Worm (Caenorhabditis elegans) whole organism, L4 larva: Measurements from ENCODE around the gene srlf-15.
A peak's percentile ranks its signal among the peaks of the same experiment; 100 is the strongest.

Source experiments
- T20F7.1 ChIP-seq: fragments of 200-800 bp; sonication (Bioruptor generic); optimal IDR thresholded peaks from 2 replicates; lab custom pipeline; 2018; ENCODE audit warnings: mild to moderate bottlenecking, missing genetic modification characterization, missing compliant biosample characterization
- Y105C5A.15 ChIP-seq: fragments of 200-800 bp; sonication (Bioruptor generic); IDR thresholded peaks from 2 replicates; pipeline ENCODE4 v1.3.6; 2022; ENCODE audit warnings: missing genetic modification characterization, missing compliant biosample characterization
- Y48G9A.11 ChIP-seq: fragments of 200-800 bp; sonication (Bioruptor generic); IDR thresholded peaks from 2 replicates; pipeline ENCODE4 v1.3.6; 2022; ENCODE audit warnings: missing genetic modification reagents, missing genetic modification characterization, missing compliant biosample characterization
- ZK337.2 ChIP-seq: fragments of 200-800 bp; sonication (Bioruptor generic); IDR thresholded peaks from 2 replicates; pipeline ENCODE4 v1.3.6; 2022; ENCODE audit warnings: missing genetic modification reagents, missing genetic modification characterization, missing compliant biosample characterization
- aha-1 ChIP-seq: fragments of 150-350 bp; peaks from one replicate; lab custom pipeline; 2014; ENCODE audit warnings: missing biosample characterization, missing genetic modification characterization
- ama-1 ChIP-seq: fragments of 150-350 bp; optimal IDR thresholded peaks from 2 replicates; lab custom pipeline; 2014; ENCODE audit warnings: inconsistent platforms, mixed read lengths
- ctbp-1 ChIP-seq: fragments of 200-800 bp; sonication (Bioruptor generic); IDR thresholded peaks from 2 replicates; pipeline ENCODE4 v1.3.6; 2022; ENCODE audit warnings: missing genetic modification reagents, missing genetic modification characterization, missing compliant biosample characterization
- daf-19 ChIP-seq: fragments of 200-800 bp; sonication (Bioruptor generic); conservative IDR thresholded peaks from 2 replicates; pipeline ENCODE4 v1.3.6; 2022; ENCODE audit warnings: missing genetic modification characterization, missing compliant biosample characterization
- daf-8 ChIP-seq: fragments of 200-800 bp; sonication (Bioruptor generic); IDR thresholded peaks from 2 replicates; pipeline ENCODE4 v1.3.6; 2022; ENCODE audit warnings: missing genetic modification characterization, missing compliant biosample characterization
- dmd-6 ChIP-seq: fragments of 200-800 bp; sonication (Bioruptor generic); IDR thresholded peaks from 2 replicates; pipeline ENCODE4 v1.3.6; 2022; ENCODE audit warnings: missing genetic modification reagents, missing genetic modification characterization, missing compliant biosample characterization
- dmd-8 ChIP-seq: fragments of 200-800 bp; sonication (Bioruptor generic); IDR thresholded peaks from 2 replicates; pipeline ENCODE4 v1.3.6; 2022; ENCODE audit warnings: missing genetic modification characterization, missing compliant biosample characterization
- dve-1 ChIP-seq: sonication (generic microtip); optimal IDR thresholded peaks from 2 replicates; lab custom pipeline; 2017; ENCODE audit warnings: antibody characterized with exemption, mild to moderate bottlenecking, missing genetic modification characterization, missing compliant biosample characterization; ENCODE audit not compliant: insufficient read depth
- egl-27 ChIP-seq: sonication (generic microtip); optimal IDR thresholded peaks from 3 replicates; lab custom pipeline; 2017; ENCODE audit warnings: missing biosample characterization, missing genetic modification reagents, missing genetic modification characterization
- egl-43 ChIP-seq: fragments of 200-800 bp; sonication (Bioruptor generic); IDR thresholded peaks from 2 replicates; pipeline ENCODE4 v1.3.6; 2022; ENCODE audit warnings: missing genetic modification reagents, missing genetic modification characterization, missing compliant biosample characterization
- lin-15B ChIP-seq: fragments of 150-350 bp; sonication (generic microtip); optimal IDR thresholded peaks from 3 replicates; lab custom pipeline; 2014; ENCODE audit warnings: missing biosample characterization, missing genetic modification characterization
- lin-38 ChIP-seq: fragments of 200-800 bp; sonication (Bioruptor generic); IDR thresholded peaks from 2 replicates; pipeline ENCODE4 v1.3.6; 2022; ENCODE audit warnings: missing genetic modification reagents, missing genetic modification characterization, missing compliant biosample characterization
- lir-3 ChIP-seq: sonication (generic microtip); optimal IDR thresholded peaks from 2 replicates; lab custom pipeline; 2016; ENCODE audit warnings: mild to moderate bottlenecking, missing genetic modification characterization, missing compliant biosample characterization
- mdt-29 ChIP-seq: fragments of 200-800 bp; sonication (Bioruptor generic); IDR thresholded peaks from 2 replicates; pipeline ENCODE4 v1.3.6; 2022; ENCODE audit warnings: missing genetic modification reagents, missing genetic modification characterization, missing compliant biosample characterization
- mxl-3 ChIP-seq: fragments of 200-800 bp; sonication (Bioruptor generic); optimal IDR thresholded peaks from 2 replicates; lab custom pipeline; 2018; ENCODE audit warnings: mild to moderate bottlenecking, missing genetic modification characterization, missing compliant biosample characterization
- nhr-25 ChIP-seq: sonication (generic microtip); optimal IDR thresholded peaks from 2 replicates; lab custom pipeline; 2017; ENCODE audit warnings: missing genetic modification characterization, mild to moderate bottlenecking, missing compliant biosample characterization, antibody characterized with exemption, moderate library complexity, borderline replicate concordance; ENCODE audit not compliant: insufficient read depth
- nhr-41 ChIP-seq: fragments of 200-800 bp; sonication (Bioruptor generic); IDR thresholded peaks from 2 replicates; pipeline ENCODE4 v1.3.6; 2022; ENCODE audit warnings: missing genetic modification reagents, missing genetic modification characterization, missing compliant biosample characterization
- nhr-42 ChIP-seq: fragments of 200-800 bp; sonication (Bioruptor generic); IDR thresholded peaks from 2 replicates; pipeline ENCODE4 v1.3.6; 2022; ENCODE audit warnings: missing genetic modification characterization, missing compliant biosample characterization
- nhr-76 ChIP-seq: fragments of 150-350 bp; optimal IDR thresholded peaks from 2 replicates; lab custom pipeline; 2014; ENCODE audit warnings: missing biosample characterization, missing genetic modification characterization
- pqm-1 ChIP-seq: sonication (generic microtip); optimal IDR thresholded peaks from 2 replicates; lab custom pipeline; 2017; ENCODE audit warnings: missing biosample characterization, missing genetic modification characterization
- sdz-12 ChIP-seq: fragments of 200-800 bp; sonication (Bioruptor generic); optimal IDR thresholded peaks from 2 replicates; lab custom pipeline; 2018; ENCODE audit warnings: mild to moderate bottlenecking, missing genetic modification characterization, missing compliant biosample characterization
- set-16 ChIP-seq: fragments of 200-800 bp; sonication (Bioruptor generic); IDR thresholded peaks from 2 replicates; pipeline ENCODE4 v1.3.6; 2022; ENCODE audit warnings: missing genetic modification reagents, missing genetic modification characterization, missing compliant biosample characterization
- skn-1 ChIP-seq: fragments of 150-350 bp; optimal IDR thresholded peaks from 2 replicates; lab custom pipeline; 2014; ENCODE audit warnings: missing biosample characterization, missing genetic modification characterization
- snpc-4 ChIP-seq: fragments of 150-350 bp; optimal IDR thresholded peaks from 2 replicates; lab custom pipeline; 2014; ENCODE audit warnings: missing biosample characterization, missing genetic modification characterization
- spr-3 ChIP-seq: fragments of 200-800 bp; sonication (Bioruptor generic); optimal IDR thresholded peaks from 2 replicates; lab custom pipeline; 2018; ENCODE audit warnings: mild to moderate bottlenecking, missing genetic modification characterization, missing compliant biosample characterization
- tag-97 ChIP-seq: fragments of 200-800 bp; sonication (Bioruptor generic); IDR thresholded peaks from 2 replicates; pipeline ENCODE4 v1.3.6; 2022; ENCODE audit warnings: missing genetic modification characterization, missing compliant biosample characterization
- unc-39 ChIP-seq: sonication (generic microtip); optimal IDR thresholded peaks from 2 replicates; lab custom pipeline; 2017; ENCODE audit warnings: missing biosample characterization, missing genetic modification characterization
- unc-62 ChIP-seq, 3 experiments: fragments of 150-350 bp in 1 of 3; sonication (generic microtip); optimal IDR thresholded peaks in 2 of 3; peaks in 1 of 3; 1 replicate in 1 of 3; 2 replicates in 2 of 3; lab custom pipeline; 2014 to 2017; ENCODE audit warnings: missing biosample characterization in 3 of 3, missing genetic modification characterization in 3 of 3, missing genetic modification reagents in 3 of 3, missing genotype in 1 of 3
- zag-1 ChIP-seq: fragments of 150-350 bp; optimal IDR thresholded peaks from 2 replicates; lab custom pipeline; 2014; ENCODE audit warnings: missing biosample characterization, missing genetic modification characterization
- zip-2 ChIP-seq: fragments of 150-350 bp; optimal IDR thresholded peaks from 2 replicates; lab custom pipeline; 2014; ENCODE audit warnings: missing biosample characterization, missing genetic modification characterization

The srlf-15 gene

DNA sequence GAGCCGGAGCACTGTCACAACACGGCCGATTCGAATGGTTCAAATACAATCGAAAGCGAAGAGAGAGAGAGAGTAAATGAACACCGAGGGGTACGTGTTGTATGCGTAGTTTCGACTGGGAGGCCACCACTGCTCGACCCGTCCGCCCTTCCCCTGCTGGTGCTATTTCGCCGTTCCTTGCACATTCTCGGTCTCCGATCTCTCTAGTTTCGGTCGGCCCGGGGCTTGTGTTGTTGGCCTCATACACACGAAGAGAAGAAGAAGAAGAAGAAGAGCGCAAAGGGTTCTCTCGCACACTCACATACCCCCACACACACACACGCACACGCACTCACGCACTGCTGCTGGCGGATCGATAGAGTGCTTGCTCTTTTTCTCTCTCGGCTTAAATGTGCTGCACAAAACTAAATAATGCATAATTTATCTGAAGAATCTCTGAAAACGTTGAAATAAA, 7.0 kb downstream of the srlf-15 start (continued):
- TF ChIP-seq unc-39 = no peak
- TF ChIP-seq daf-19 (GFP tag; lab: Robert Waterston, UW) = no peak
- no peak for TF ChIP-seq nhr-25 (tag; lab: Kevin White, UChicago)
- peak; percentile 3 for TF ChIP-seq zip-2 (tag; lab: Kevin White, UChicago)
- TF ChIP-seq spr-3 (GFP tag; lab: Kevin White, UChicago) = no peak
- 0 out of 2 replicates have a peak, but pooled peaks have one; percentile 20 for TF ChIP-seq Y48G9A.11 (GFP tag; lab: Robert Waterston, UW)
- no peak for TF ChIP-seq nhr-41 (GFP tag; lab: Robert Waterston, UW)
- TF ChIP-seq tag-97 (GFP tag; lab: Robert Waterston, UW) = no peak
- no peak for TF ChIP-seq zag-1 (tag; lab: Kevin White, UChicago)
- TF ChIP-seq sdz-12 = no peak
- peak; percentile 69 for TF ChIP-seq dve-1 (tag; lab: Kevin White, UChicago)
- no peak for TF ChIP-seq ZK337.2
- peak; percentile 55; the same call in 1 of the 2 replicates for TF ChIP-seq egl-43 (GFP tag; lab: Robert Waterston, UW)
- TF ChIP-seq snpc-4 = no peak
- TF ChIP-seq dmd-8 (GFP tag; lab: Robert Waterston, UW) = peak; percentile 45; the same call in 1 of the 2 replicates
- TF ChIP-seq ama-1 (lab: Kevin White, UChicago) = peak; percentile 60

DNA sequence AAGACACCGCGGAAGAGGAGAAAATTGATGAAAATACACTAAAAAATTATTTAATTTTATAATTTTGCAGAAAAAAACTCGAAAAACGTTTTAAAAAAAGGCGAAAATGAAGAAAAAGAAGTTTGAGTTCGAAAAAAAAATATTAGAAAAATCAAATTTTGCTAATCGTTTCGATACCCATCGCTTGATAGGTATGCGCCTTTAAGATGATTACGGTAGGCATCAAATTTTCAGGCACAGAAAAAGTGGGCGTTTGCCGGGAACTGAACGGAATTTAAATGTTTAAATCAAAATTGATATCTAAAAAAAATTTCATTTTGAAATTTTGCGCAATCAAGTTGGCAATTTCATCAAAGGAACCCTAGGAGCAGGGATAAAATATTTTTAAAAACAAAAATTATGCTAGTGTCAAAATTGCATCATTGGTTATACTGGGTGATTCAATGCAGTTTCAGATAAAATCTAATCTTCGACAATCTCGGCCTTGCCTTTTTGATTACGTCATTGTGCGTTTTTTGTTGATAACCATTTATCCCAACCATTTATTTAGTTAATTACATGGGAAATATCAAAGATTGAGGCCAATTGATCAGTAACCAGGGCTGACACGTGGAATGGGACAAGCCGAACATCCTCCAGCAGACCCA, 7.8 kb downstream of the srlf-15 start:
- TF ChIP-seq egl-27 (tag; lab: Kevin White, UChicago) (no peak), unc-62 (GFP tag; optimal IDR thresholded peaks at IDR 0.05 in 1 of 2; lab: Kevin White, UChicago) (peak in 1 of 2 experiments; percentile 23), unc-62 (tag; optimal IDR thresholded peaks at IDR 0.05; lab: Kevin White, UChicago) (no peak)
- TF ChIP-seq, all 104 proteins: peak for 1

DNA sequence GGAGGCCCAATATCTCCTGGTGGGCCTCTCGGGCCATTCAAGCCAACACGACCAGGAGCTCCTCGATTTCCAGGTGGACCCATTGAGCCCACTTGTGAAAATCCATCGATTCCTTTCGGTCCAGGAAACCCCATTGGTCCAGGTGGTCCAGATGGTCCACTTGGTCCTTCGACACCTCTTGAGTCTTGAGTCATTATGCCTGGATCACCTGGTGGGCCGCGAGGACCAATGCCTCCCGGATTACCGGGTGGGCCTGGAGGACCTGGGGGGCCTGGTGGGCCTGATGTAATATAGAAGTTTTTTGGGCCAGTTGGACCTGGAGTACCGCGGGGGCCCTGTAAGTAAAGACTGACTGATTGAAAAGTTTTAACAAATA, 8.3 kb downstream of the srlf-15 start:
- TF ChIP-seq ctbp-1 (GFP tag; lab: Robert Waterston, UW) (no peak), nhr-76 (no peak), set-16 (GFP tag; lab: Robert Waterston, UW) (peak; percentile 79)

DNA sequence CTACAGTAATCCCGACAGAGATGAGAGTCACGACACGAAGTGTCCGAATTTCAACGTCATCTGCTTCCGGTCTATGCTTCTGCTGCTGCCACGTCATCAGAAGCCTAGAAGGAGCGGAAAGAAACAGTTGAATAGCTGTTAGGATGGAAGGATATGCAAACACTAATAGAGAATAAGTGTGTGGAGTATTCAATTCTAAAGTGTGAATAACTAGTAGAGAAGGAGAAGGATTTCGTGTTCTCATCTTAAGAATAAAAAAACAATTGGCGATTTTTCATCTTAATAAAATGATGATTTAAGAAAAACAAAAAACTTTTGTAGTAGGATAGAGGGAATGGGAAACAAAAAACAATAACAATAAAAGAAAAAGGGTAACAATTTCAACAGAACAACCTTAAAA, 10.0 kb downstream of the srlf-15 start, which contains the start of gene col-83:
TSS of gene col-83 (minus strand) at position 101 of the 400 bp plus-strand sequence.
- no peak for TF ChIP-seq lin-15B (tag; lab: Kevin White, UChicago)
- 0 out of 2 replicates have a peak, but pooled peaks have one; percentile 13 for TF ChIP-seq lin-38 (GFP tag; lab: Robert Waterston, UW)
- no peak for TF ChIP-seq mdt-29
- TF ChIP-seq dmd-6 = no peak
- no peak for TF ChIP-seq Y105C5A.15 (GFP tag; lab: Robert Waterston, UW)
- TF ChIP-seq unc-62 (GFP tag; optimal IDR thresholded peaks at IDR 0.05 in 1 of 2; lab: Kevin White, UChicago) = peak in 1 of 2 experiments; percentile 7
- no peak for TF ChIP-seq unc-62 (tag; optimal IDR thresholded peaks at IDR 0.05; lab: Kevin White, UChicago)

DNA sequence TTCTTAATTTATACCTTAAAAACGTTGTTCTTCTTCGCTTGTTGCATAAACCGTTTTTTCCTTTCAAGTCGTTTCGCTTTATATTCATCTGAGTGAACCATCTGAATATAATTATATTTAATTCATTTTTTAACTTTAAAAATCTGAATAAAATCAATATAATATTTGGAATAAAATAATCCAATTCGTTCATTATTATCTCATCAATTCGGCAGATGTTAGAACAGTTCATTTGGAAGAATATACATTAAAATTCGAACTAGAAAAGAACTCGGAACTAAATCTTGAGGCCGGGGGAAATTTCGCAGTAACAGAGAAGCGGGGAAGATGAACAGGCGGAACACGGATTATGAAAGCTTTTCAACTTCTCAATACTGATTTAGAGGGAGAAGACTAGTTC, 13.1 kb downstream of the srlf-15 start, which contains the start of gene F33A8.4:
TSS of gene F33A8.4 (minus strand) at position 101 of the 400 bp plus-strand sequence.
- TF ChIP-seq lin-38 (GFP tag; lab: Robert Waterston, UW) (0 out of 2 replicates have a peak, but pooled peaks have one; percentile 27), mxl-3 (GFP tag; lab: Kevin White, UChicago) (no peak), ZK337.2 (no peak), unc-62 (GFP tag; optimal IDR thresholded peaks at IDR 0.05 in 1 of 2; lab: Kevin White, UChicago) (peak in 1 of 2 experiments; percentile 14), unc-62 (tag; optimal IDR thresholded peaks at IDR 0.05; lab: Kevin White, UChicago) (no peak), nhr-42 (no peak), lir-3 (tag; lab: Kevin White, UChicago) (no peak), aha-1 (tag; lab: Kevin White, UChicago) (no peak), dve-1 (tag; lab: Kevin White, UChicago) (no peak), skn-1 (tag; lab: Kevin White, UChicago) (no peak), T20F7.1 (GFP tag; lab: Kevin White, UChicago) (peak; percentile 17), pqm-1 (no peak), nhr-76 (no peak), spr-3 (GFP tag; lab: Kevin White, UChicago) (no peak), Y48G9A.11 (GFP tag; lab: Robert Waterston, UW) (no peak), daf-8 (GFP tag; lab: Robert Waterston, UW) (no peak)
